Worm (Caenorhabditis elegans) whole organism, late embryonic: Measurements from ENCODE around the gene C14H10.2.

Source experiments
- C08G9.2 ChIP-seq: sonication (generic microtip); optimal IDR thresholded peaks from 2 replicates; lab custom pipeline; 2016; ENCODE audit warnings: mild to moderate bottlenecking, missing genetic modification characterization, moderate library complexity, missing compliant biosample characterization
- K02D7.2 ChIP-seq: sonication (generic microtip); optimal IDR thresholded peaks from 2 replicates; lab custom pipeline; 2017; ENCODE audit warnings: mild to moderate bottlenecking, missing genetic modification characterization, missing compliant biosample characterization
- Y22D7AL.16 ChIP-seq: sonication (generic microtip); optimal IDR thresholded peaks from 2 replicates; lab custom pipeline; 2016; ENCODE audit warnings: missing genetic modification characterization, missing compliant biosample characterization
- ahr-1 ChIP-seq: sonication (generic microtip); optimal IDR thresholded peaks from 2 replicates; lab custom pipeline; 2016; ENCODE audit warnings: missing genetic modification characterization, missing compliant biosample characterization
- ceh-18 ChIP-seq: sonication (generic microtip); optimal IDR thresholded peaks from 2 replicates; lab custom pipeline; 2016; ENCODE audit warnings: missing genetic modification characterization, missing compliant biosample characterization
- ceh-19 ChIP-seq: fragments of 200-800 bp; sonication (Bioruptor generic); optimal IDR thresholded peaks from 2 replicates; lab custom pipeline; 2018; ENCODE audit warnings: mild to moderate bottlenecking, missing genetic modification characterization, missing compliant biosample characterization
- ceh-2 ChIP-seq: sonication (generic microtip); optimal IDR thresholded peaks from 2 replicates; lab custom pipeline; 2016; ENCODE audit warnings: missing genotype, missing genetic modification characterization, missing compliant biosample characterization
- ceh-31 ChIP-seq: sonication (generic microtip); optimal IDR thresholded peaks from 2 replicates; lab custom pipeline; 2016; ENCODE audit warnings: missing genetic modification characterization, missing compliant biosample characterization
- ceh-34 ChIP-seq: sonication (generic microtip); optimal IDR thresholded peaks from 2 replicates; lab custom pipeline; 2016; ENCODE audit warnings: mild to moderate bottlenecking, missing genetic modification characterization, missing compliant biosample characterization
- ceh-45 ChIP-seq: fragments of 200-800 bp; sonication (Bioruptor generic); IDR thresholded peaks from 2 replicates; pipeline ENCODE4 v1.3.6; 2022; ENCODE audit warnings: missing genetic modification reagents, missing genetic modification characterization, missing compliant biosample characterization
- ceh-48 ChIP-seq: sonication (generic microtip); optimal IDR thresholded peaks from 2 replicates; lab custom pipeline; 2016; ENCODE audit warnings: missing genetic modification characterization, inconsistent platforms, missing compliant biosample characterization
- ceh-6 ChIP-seq: fragments of 200-800 bp; sonication (Bioruptor generic); optimal IDR thresholded peaks from 2 replicates; lab custom pipeline; 2018; ENCODE audit warnings: mild to moderate bottlenecking, missing genetic modification characterization, missing compliant biosample characterization
- dve-1 ChIP-seq: sonication (generic microtip); optimal IDR thresholded peaks from 2 replicates; lab custom pipeline; 2017; ENCODE audit warnings: antibody characterized with exemption, mild to moderate bottlenecking, missing genetic modification characterization, missing compliant biosample characterization
- elt-4 ChIP-seq: sonication (generic microtip); optimal IDR thresholded peaks from 2 replicates; lab custom pipeline; 2016; ENCODE audit warnings: missing genetic modification characterization, missing compliant biosample characterization
- ets-4 ChIP-seq: sonication (generic microtip); optimal IDR thresholded peaks from 2 replicates; lab custom pipeline; 2016; ENCODE audit warnings: missing genetic modification characterization, missing compliant biosample characterization
- eyg-1 ChIP-seq: sonication (generic microtip); optimal IDR thresholded peaks from 2 replicates; lab custom pipeline; 2016; ENCODE audit warnings: missing genotype, missing genetic modification characterization, missing compliant biosample characterization
- fkh-10 ChIP-seq: fragments of 150-350 bp; optimal IDR thresholded peaks from 2 replicates; lab custom pipeline; 2014; ENCODE audit warnings: missing biosample characterization, missing genetic modification reagents, missing genetic modification characterization
- hlh-13 ChIP-seq: fragments of 200-800 bp; sonication (Bioruptor generic); optimal IDR thresholded peaks from 2 replicates; lab custom pipeline; 2018; ENCODE audit warnings: mild to moderate bottlenecking, missing genetic modification characterization, missing compliant biosample characterization
- lin-11 ChIP-seq: fragments of 200-800 bp; sonication (Bioruptor generic); optimal IDR thresholded peaks from 2 replicates; lab custom pipeline; 2018; ENCODE audit warnings: mild to moderate bottlenecking, missing genetic modification characterization, missing compliant biosample characterization
- madf-2 ChIP-seq: sonication (generic microtip); optimal IDR thresholded peaks from 2 replicates; lab custom pipeline; 2017; ENCODE audit warnings: missing genetic modification characterization, missing compliant biosample characterization
- nfya-1 ChIP-seq: sonication (generic microtip); optimal IDR thresholded peaks from 2 replicates; lab custom pipeline; 2017; ENCODE audit warnings: missing genetic modification characterization, mild to moderate bottlenecking, missing compliant biosample characterization, antibody characterized with exemption, moderate library complexity
- nhr-232 ChIP-seq: sonication (generic microtip); optimal IDR thresholded peaks from 2 replicates; lab custom pipeline; 2016; ENCODE audit warnings: missing genetic modification characterization, missing compliant biosample characterization
- npax-4 ChIP-seq: sonication (generic microtip); optimal IDR thresholded peaks from 2 replicates; lab custom pipeline; 2016; ENCODE audit warnings: missing genetic modification characterization, missing compliant biosample characterization
- pag-3 ChIP-seq: sonication (generic microtip); optimal IDR thresholded peaks from 2 replicates; lab custom pipeline; 2016; ENCODE audit warnings: missing compliant biosample characterization, missing genetic modification characterization, borderline replicate concordance
- pat-9 ChIP-seq: fragments of 200-800 bp; sonication (Bioruptor generic); optimal IDR thresholded peaks from 2 replicates; lab custom pipeline; 2018; ENCODE audit warnings: mild to moderate bottlenecking, missing genetic modification characterization, moderate library complexity, missing compliant biosample characterization
- pha-4 ChIP-seq: fragments of 150-350 bp; optimal IDR thresholded peaks from 2 replicates; lab custom pipeline; 2018; ENCODE audit warnings: missing biosample characterization, missing genetic modification reagents, missing genetic modification characterization
- pqm-1 ChIP-seq: sonication (generic microtip); optimal IDR thresholded peaks from 2 replicates; lab custom pipeline; 2016; ENCODE audit warnings: missing genetic modification characterization, missing compliant biosample characterization
- pros-1 ChIP-seq: fragments of 150-350 bp; optimal IDR thresholded peaks from 2 replicates; lab custom pipeline; 2014; ENCODE audit warnings: missing biosample characterization, missing genetic modification reagents, missing genetic modification characterization
- ref-2 ChIP-seq: sonication (generic microtip); optimal IDR thresholded peaks from 2 replicates; lab custom pipeline; 2016; ENCODE audit warnings: missing genetic modification characterization, missing compliant biosample characterization
- rnt-1 ChIP-seq: sonication (generic microtip); optimal IDR thresholded peaks from 2 replicates; lab custom pipeline; 2016; ENCODE audit warnings: missing genetic modification characterization, missing compliant biosample characterization
- sdc-2 ChIP-seq: sonication (generic microtip); optimal IDR thresholded peaks from 2 replicates; lab custom pipeline; 2016; ENCODE audit warnings: missing genotype, missing genetic modification characterization, missing compliant biosample characterization
- sox-2 ChIP-seq: fragments of 200-800 bp; sonication (Bioruptor generic); IDR thresholded peaks from 2 replicates; pipeline ENCODE4 v1.3.6; 2022; ENCODE audit warnings: missing genetic modification reagents, missing genetic modification characterization, missing compliant biosample characterization
- syd-9 ChIP-seq: sonication (generic microtip); optimal IDR thresholded peaks from 2 replicates; lab custom pipeline; 2016; ENCODE audit warnings: mild to moderate bottlenecking, missing genetic modification characterization, moderate library complexity, missing compliant biosample characterization
- tbx-2 ChIP-seq: sonication (generic microtip); optimal IDR thresholded peaks from 2 replicates; lab custom pipeline; 2016; ENCODE audit warnings: missing genetic modification characterization, missing compliant biosample characterization
- ttx-3 ChIP-seq: sonication (generic microtip); optimal IDR thresholded peaks from 2 replicates; lab custom pipeline; 2016; ENCODE audit warnings: missing genetic modification reagents, missing genetic modification characterization, missing compliant biosample characterization
- unc-3 ChIP-seq, 2 experiments: fragments of 200-800 bp in 1 of 2; sonication (Bioruptor generic) in 1 of 2; sonication (generic microtip) in 1 of 2; conservative IDR thresholded peaks in 1 of 2; optimal IDR thresholded peaks in 1 of 2; 2 replicates each; pipeline versions ENCODE4 v1.3.6 to Lab custom; 2016 to 2022; ENCODE audit warnings: missing compliant biosample characterization in 2 of 2, missing genetic modification characterization in 2 of 2, missing genetic modification reagents in 1 of 2

Gene C14H10.2

ce11 chrX:10279299-10279698, 26.6 kb upstream of the C14H10.2 start, which contains the start of gene slc-9B.1:
Gene slc-9B.1 (plus strand): TSS chrX:10279599.
- TF ChIP-seq Y22D7AL.16 (tag; lab: Kevin White, UChicago) = no peak
- TF ChIP-seq dve-1 (tag; lab: Kevin White, UChicago) = no peak
- no peak for TF ChIP-seq pha-4 (tag; lab: Kevin White, UChicago)
- TF ChIP-seq K02D7.2 (tag; lab: Kevin White, UChicago) = no peak
- no peak for TF ChIP-seq ttx-3 (tag; lab: Kevin White, UChicago)
- TF ChIP-seq ets-4 (tag; lab: Kevin White, UChicago) = no peak
- TF ChIP-seq ceh-45 (GFP tag; lab: Robert Waterston, UW) = no peak
- TF ChIP-seq hlh-13 (GFP tag; lab: Kevin White, UChicago) = no peak
- no peak for TF ChIP-seq ceh-48 (tag; lab: Kevin White, UChicago)
- no peak for TF ChIP-seq pqm-1 (tag; lab: Kevin White, UChicago)
- no peak for TF ChIP-seq ceh-31 (tag; lab: Kevin White, UChicago)
- no peak for TF ChIP-seq ceh-19 (GFP tag; lab: Kevin White, UChicago)
- TF ChIP-seq, all 69 proteins: peak for 0

ce11 chrX:10277118-10277517, 24.4 kb upstream of the C14H10.2 start:
- TF ChIP-seq sdc-2 = no peak
- TF ChIP-seq ceh-18 (tag; lab: Kevin White, UChicago) = no peak
- TF ChIP-seq pros-1 (tag; lab: Kevin White, UChicago) = no peak
- TF ChIP-seq ttx-3 (tag; lab: Kevin White, UChicago) = no peak
- no peak for TF ChIP-seq nfya-1 (tag; lab: Kevin White, UChicago)
- TF ChIP-seq ceh-45 (GFP tag; lab: Robert Waterston, UW) = no peak
- TF ChIP-seq ceh-19 (GFP tag; lab: Kevin White, UChicago) = no peak
- no peak for TF ChIP-seq lin-11
- TF ChIP-seq ceh-31 (tag; lab: Kevin White, UChicago) = no peak
- TF ChIP-seq fkh-10 (GFP tag; lab: Kevin White, UChicago) = no peak
- no peak for TF ChIP-seq pqm-1 (tag; lab: Kevin White, UChicago)
- TF ChIP-seq Y22D7AL.16 (tag; lab: Kevin White, UChicago) = no peak
- no peak for TF ChIP-seq hlh-13 (GFP tag; lab: Kevin White, UChicago)
- TF ChIP-seq pha-4 (tag; lab: Kevin White, UChicago) = no peak
- TF ChIP-seq sox-2 (GFP tag; lab: Robert Waterston, UW) = no peak
- TF ChIP-seq ahr-1 (tag; lab: Kevin White, UChicago) = no peak
- no peak for TF ChIP-seq madf-2

ce11 chrX:10274470-10274869, 21.8 kb upstream of the C14H10.2 start:
- TF ChIP-seq ceh-2 (tag; lab: Kevin White, UChicago) = no peak
- no peak for TF ChIP-seq C08G9.2 (tag; lab: Kevin White, UChicago)
- TF ChIP-seq ceh-18 (tag; lab: Kevin White, UChicago) = no peak
- TF ChIP-seq ref-2 (tag; lab: Kevin White, UChicago) = no peak
- no peak for TF ChIP-seq syd-9 (tag; lab: Kevin White, UChicago)
- no peak for TF ChIP-seq npax-4 (tag; lab: Kevin White, UChicago)
- TF ChIP-seq pag-3 (tag; lab: Kevin White, UChicago) = no peak
- TF ChIP-seq elt-4 = no peak
- no peak for TF ChIP-seq tbx-2 (tag; lab: Kevin White, UChicago)
- TF ChIP-seq eyg-1 (tag; lab: Kevin White, UChicago) = no peak
- no peak for TF ChIP-seq madf-2
- TF ChIP-seq dve-1 (tag; lab: Kevin White, UChicago) = no peak
- TF ChIP-seq unc-3 (GFP tag; conservative IDR thresholded peaks at IDR 0.05; lab: Robert Waterston, UW) = no peak
- no peak for TF ChIP-seq unc-3 (tag; optimal IDR thresholded peaks at IDR 0.05; lab: Kevin White, UChicago)
- TF ChIP-seq pat-9 (tag; lab: Kevin White, UChicago) = no peak
- no peak for TF ChIP-seq ceh-34 (tag; lab: Kevin White, UChicago)
- TF ChIP-seq nhr-232 = no peak
- TF ChIP-seq ttx-3 (tag; lab: Kevin White, UChicago) = no peak
- TF ChIP-seq rnt-1 (tag; lab: Kevin White, UChicago) = no peak
- no peak for TF ChIP-seq ceh-6 (GFP tag; lab: Kevin White, UChicago)
- no peak for TF ChIP-seq ahr-1 (tag; lab: Kevin White, UChicago)
- TF ChIP-seq, all 69 proteins: peak for 0
